Worm (Caenorhabditis elegans) whole organism, L2 larva: ENCODE measurements around the gene mex-6.

ENCODE experiments used
- nhr-11 ChIP-seq: fragments of 150-350 bp; optimal IDR thresholded peaks from 2 replicates; lab custom pipeline; 2014; ENCODE audit warnings: missing biosample characterization, missing genetic modification characterization
- nhr-12 ChIP-seq: fragments of 150-350 bp; optimal IDR thresholded peaks from 2 replicates; lab custom pipeline; 2014; ENCODE audit warnings: missing biosample characterization, missing genetic modification characterization
- zag-1 ChIP-seq: fragments of 150-350 bp; optimal IDR thresholded peaks from 2 replicates; lab custom pipeline; 2014; ENCODE audit warnings: missing biosample characterization, missing genetic modification characterization

DNA sequence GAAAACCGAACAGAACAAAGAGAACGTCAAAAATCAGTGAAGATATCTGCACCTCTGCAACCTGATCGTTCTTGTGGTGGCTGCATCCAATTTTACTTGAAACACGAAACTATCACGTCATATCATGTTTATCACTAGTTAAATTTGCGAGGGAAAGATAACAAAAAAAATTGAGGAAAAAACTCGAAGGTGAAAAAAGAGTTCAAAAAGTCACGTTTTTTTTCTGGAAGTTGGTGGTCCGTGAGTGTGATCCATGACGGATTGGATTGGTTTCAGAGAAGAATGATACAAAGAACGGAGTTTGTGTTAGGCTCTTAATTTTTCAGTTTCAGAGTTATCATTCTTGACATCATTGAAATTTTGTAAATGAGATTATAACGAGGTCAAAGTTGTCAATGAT is 41.4 kb upstream of the mex-6 start:
- TF ChIP-seq nhr-12 (no peak), nhr-11 (tag; lab: Kevin White, UChicago) (no peak), zag-1 (tag; lab: Kevin White, UChicago) (no peak)
